Worm (Caenorhabditis elegans) whole organism, early embryonic: Measurements from ENCODE around the gene F37A8.5.
A peak's percentile ranks its signal among the peaks of the same experiment; 100 is the strongest.

ENCODE experiments used
- B0310.2 ChIP-seq: sonication (generic microtip); optimal IDR thresholded peaks from 2 replicates; lab custom pipeline; 2016; ENCODE audit warnings: mild to moderate bottlenecking, missing genetic modification characterization, missing compliant biosample characterization
- F13C5.2 ChIP-seq: sonication (generic microtip); optimal IDR thresholded peaks from 2 replicates; lab custom pipeline; 2017; ENCODE audit warnings: mild to moderate bottlenecking, missing genetic modification characterization, inconsistent platforms, missing compliant biosample characterization
- aly-1 ChIP-seq: sonication (generic microtip); optimal IDR thresholded peaks from 2 replicates; lab custom pipeline; 2016; ENCODE audit warnings: missing genetic modification characterization, missing compliant biosample characterization
- ama-1 ChIP-seq: fragments of 150-350 bp; optimal IDR thresholded peaks from 2 replicates; lab custom pipeline; 2014
- ceh-13 ChIP-seq: fragments of 200-800 bp; sonication (Bioruptor generic); optimal IDR thresholded peaks from 2 replicates; lab custom pipeline; 2018; ENCODE audit warnings: mild to moderate bottlenecking, missing genetic modification characterization, missing compliant biosample characterization
- ceh-36 ChIP-seq: sonication (generic microtip); optimal IDR thresholded peaks from 2 replicates; lab custom pipeline; 2016; ENCODE audit warnings: missing genetic modification characterization, inconsistent platforms, missing compliant biosample characterization
- ets-7 ChIP-seq: sonication (generic microtip); optimal IDR thresholded peaks from 2 replicates; lab custom pipeline; 2016; ENCODE audit warnings: missing genotype, missing genetic modification characterization, missing compliant biosample characterization
- flt-1 ChIP-seq: fragments of 200-800 bp; sonication (Bioruptor generic); IDR thresholded peaks from 2 replicates; pipeline ENCODE4 v1.3.6; 2022; ENCODE audit warnings: missing genetic modification characterization, missing compliant biosample characterization
- hmbx-1 ChIP-seq: sonication (generic microtip); optimal IDR thresholded peaks from 2 replicates; lab custom pipeline; 2016; ENCODE audit warnings: mild to moderate bottlenecking, missing genetic modification characterization, missing compliant biosample characterization
- hmg-4 ChIP-seq: fragments of 200-800 bp; sonication (Bioruptor generic); optimal IDR thresholded peaks from 2 replicates; lab custom pipeline; 2018; ENCODE audit warnings: mild to moderate bottlenecking, missing genetic modification characterization, missing compliant biosample characterization
- hnd-1 ChIP-seq: sonication (generic microtip); optimal IDR thresholded peaks from 2 replicates; lab custom pipeline; 2016; ENCODE audit warnings: missing genetic modification characterization, missing compliant biosample characterization
- pes-1 ChIP-seq: fragments of 200-800 bp; sonication (Bioruptor generic); IDR thresholded peaks from 2 replicates; pipeline ENCODE4 v1.3.6; 2022; ENCODE audit warnings: missing genetic modification reagents, missing genetic modification characterization, missing compliant biosample characterization
- scrt-1 ChIP-seq: fragments of 200-800 bp; sonication (Bioruptor generic); IDR thresholded peaks from 2 replicates; pipeline ENCODE4 v1.3.6; 2022; ENCODE audit warnings: missing genetic modification characterization, missing compliant biosample characterization
- sea-1 ChIP-seq: fragments of 200-800 bp; sonication (Bioruptor generic); conservative IDR thresholded peaks from 2 replicates; pipeline ENCODE4 v1.3.6; 2022; ENCODE audit warnings: missing genetic modification characterization, missing compliant biosample characterization
- tbx-11 ChIP-seq: fragments of 200-800 bp; sonication (Bioruptor generic); IDR thresholded peaks from 2 replicates; pipeline ENCODE4 v1.3.6; 2022; ENCODE audit warnings: missing genetic modification characterization, missing compliant biosample characterization
- tbx-37 ChIP-seq: fragments of 200-800 bp; sonication (Bioruptor generic); conservative IDR thresholded peaks from 2 replicates; pipeline ENCODE4 v1.3.6; 2022; ENCODE audit warnings: missing genetic modification reagents, missing genetic modification characterization, missing compliant biosample characterization
- tra-4 ChIP-seq: sonication (generic microtip); optimal IDR thresholded peaks from 2 replicates; lab custom pipeline; 2017; ENCODE audit warnings: missing genetic modification characterization, missing compliant biosample characterization

The F37A8.5 gene

DNA sequence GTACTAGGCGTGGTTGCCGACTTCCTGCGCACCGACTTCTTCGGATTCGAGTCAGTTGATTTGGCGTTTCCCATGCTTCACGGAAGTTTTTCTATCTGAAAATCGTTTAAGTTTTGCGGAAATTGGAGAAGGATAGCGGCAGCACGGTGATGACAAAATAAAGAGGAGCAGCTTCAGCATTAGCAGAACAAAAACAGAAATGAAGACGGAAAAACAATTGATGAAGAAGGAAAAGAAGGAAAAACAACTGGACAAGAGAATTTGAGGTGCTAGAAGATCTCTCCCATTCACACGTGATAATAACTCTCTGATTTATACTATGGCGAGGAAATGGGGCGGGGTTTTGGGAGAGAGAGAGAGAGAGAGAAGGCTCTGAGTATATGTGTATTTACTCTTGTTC lies 35.7 kb downstream of the F37A8.5 start, which contains the start of gene glb-11:
glb-11 (minus strand) TSS at position 101 of the 400 bp plus-strand sequence.
- no peak for TF ChIP-seq pes-1 (GFP tag; lab: Robert Waterston, UW)
- TF ChIP-seq ama-1 = no peak
- TF ChIP-seq hnd-1 (tag; lab: Kevin White, UChicago) = no peak
- TF ChIP-seq ceh-36 (tag; lab: Kevin White, UChicago) = no peak
- no peak for TF ChIP-seq ceh-13 (GFP tag; lab: Kevin White, UChicago)
- TF ChIP-seq flt-1 (GFP tag; lab: Robert Waterston, UW) = no peak
- no peak for TF ChIP-seq F13C5.2 (tag; lab: Kevin White, UChicago)
- no peak for TF ChIP-seq hmbx-1
- TF ChIP-seq tbx-11 (GFP tag; lab: Robert Waterston, UW) = no peak
- TF ChIP-seq tbx-37 (GFP tag; lab: Robert Waterston, UW) = no peak

DNA sequence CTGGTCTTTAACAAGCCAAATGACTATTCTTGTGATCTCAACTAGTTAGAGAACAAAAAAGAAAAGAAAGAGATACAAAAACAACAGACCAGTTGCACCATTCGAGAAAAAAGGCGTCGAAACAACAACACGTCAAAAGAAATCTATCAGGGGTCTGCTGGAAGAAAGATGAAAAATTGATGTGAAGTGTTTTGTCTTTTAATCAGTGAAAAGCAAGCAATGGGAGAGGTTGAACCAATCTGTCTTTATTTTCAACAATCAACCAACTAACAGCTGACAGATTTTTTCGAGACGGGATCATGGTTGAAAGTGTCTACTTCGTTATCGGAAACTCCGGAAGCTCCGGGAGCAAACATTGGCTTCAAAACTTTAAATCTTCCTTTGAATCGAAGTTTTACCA lies 38.0 kb downstream of the F37A8.5 start:
- TF ChIP-seq tra-4 (tag; lab: Kevin White, UChicago) (no peak), scrt-1 (GFP tag; lab: Robert Waterston, UW) (no peak), ama-1 (no peak), hmg-4 (no peak), ceh-13 (GFP tag; lab: Kevin White, UChicago) (no peak), ceh-36 (tag; lab: Kevin White, UChicago) (no peak), tbx-11 (GFP tag; lab: Robert Waterston, UW) (no peak), hmbx-1 (no peak), tbx-37 (GFP tag; lab: Robert Waterston, UW) (no peak), hnd-1 (tag; lab: Kevin White, UChicago) (no peak), aly-1 (no peak), ets-7 (tag; lab: Kevin White, UChicago) (no peak), pes-1 (GFP tag; lab: Robert Waterston, UW) (no peak), sea-1 (no peak), B0310.2 (no peak), flt-1 (GFP tag; lab: Robert Waterston, UW) (no peak), F13C5.2 (tag; lab: Kevin White, UChicago) (no peak)

DNA sequence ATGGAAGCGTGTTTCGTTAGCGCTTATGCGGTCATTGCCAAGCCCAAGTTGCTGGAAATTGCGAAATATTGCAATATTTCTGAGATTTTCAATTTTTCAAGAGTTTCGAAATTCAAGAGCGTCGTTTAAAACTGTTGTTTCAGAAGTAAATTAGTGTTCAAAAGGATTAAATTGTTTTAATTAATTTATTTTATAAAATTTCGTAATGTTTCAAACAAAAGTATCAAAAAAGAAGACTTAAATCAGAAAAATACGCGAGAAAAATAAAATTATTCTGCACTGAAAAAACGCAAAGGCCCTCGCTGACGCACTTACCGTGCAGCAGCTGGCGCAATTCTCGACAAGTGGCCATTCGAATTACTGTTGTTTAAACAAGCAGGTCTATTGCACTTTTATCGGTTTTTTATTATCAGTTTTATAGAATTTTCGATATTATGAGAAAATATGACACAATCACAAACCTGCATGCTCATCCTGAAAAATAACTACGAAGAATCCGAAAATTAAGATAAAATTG lies 47.7 kb downstream of the F37A8.5 start, which contains the start of gene tif-1A:
tif-1A (minus strand) TSS at position 51 of the 517 bp plus-strand sequence.
- TF ChIP-seq ets-7 (tag; lab: Kevin White, UChicago) (no peak), ceh-36 (tag; lab: Kevin White, UChicago) (peak; percentile 14), B0310.2 (no peak), tra-4 (tag; lab: Kevin White, UChicago) (no peak), tbx-11 (GFP tag; lab: Robert Waterston, UW) (0 out of 2 replicates have a peak, but pooled peaks have one; percentile 33), pes-1 (GFP tag; lab: Robert Waterston, UW) (0 out of 2 replicates have a peak, but pooled peaks have one; percentile 41), hnd-1 (tag; lab: Kevin White, UChicago) (no peak), ceh-13 (GFP tag; lab: Kevin White, UChicago) (no peak), hmg-4 (no peak), aly-1 (no peak), F13C5.2 (tag; lab: Kevin White, UChicago) (peak; percentile 85), tbx-37 (GFP tag; lab: Robert Waterston, UW) (no peak), flt-1 (GFP tag; lab: Robert Waterston, UW) (no peak), sea-1 (0 out of 2 replicates have a peak, but pooled peaks have one; percentile 35), hmbx-1 (no peak), ama-1 (no peak), scrt-1 (GFP tag; lab: Robert Waterston, UW) (no peak)

DNA sequence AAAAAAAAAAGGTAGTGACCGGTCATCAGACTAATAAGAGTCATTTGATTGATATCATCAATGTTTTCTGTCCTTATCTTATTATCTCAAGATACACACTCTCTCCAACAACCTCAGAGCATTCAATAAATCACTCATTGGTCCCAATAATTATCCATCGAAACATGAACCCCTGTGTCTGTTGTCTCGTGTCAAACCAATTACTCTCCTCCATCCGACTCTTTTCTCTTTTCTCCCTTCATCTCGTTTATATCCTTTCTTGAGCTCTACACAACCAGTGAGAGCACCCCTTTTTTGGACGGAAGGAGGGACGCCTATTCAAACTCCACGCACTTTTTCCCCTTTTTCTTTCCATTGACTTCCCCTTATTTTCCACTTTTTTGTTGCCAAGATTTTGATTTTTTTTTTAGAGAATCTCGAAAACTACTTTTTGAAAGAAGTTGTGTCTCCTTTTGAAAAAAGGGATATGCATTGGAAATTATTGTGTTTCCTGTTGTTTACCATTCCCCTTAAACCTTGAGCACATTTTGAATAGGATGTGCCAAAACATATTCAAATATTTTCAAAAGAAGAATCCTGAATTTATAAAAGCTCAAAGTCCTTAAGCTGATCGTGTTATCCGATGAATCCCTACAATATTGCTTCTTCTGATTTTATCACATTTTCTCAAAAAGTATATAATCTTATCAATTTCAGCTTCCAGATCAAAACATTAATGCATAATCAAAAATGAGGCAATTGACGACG lies 49.2 kb downstream of the F37A8.5 start, which contains the start of gene pxd-1:
pxd-1 (plus strand) TSS at position 697 of the 747 bp plus-strand sequence.
- TF ChIP-seq sea-1 = no peak
- TF ChIP-seq F13C5.2 (tag; lab: Kevin White, UChicago) = no peak
- TF ChIP-seq scrt-1 (GFP tag; lab: Robert Waterston, UW) = no peak
- no peak for TF ChIP-seq hnd-1 (tag; lab: Kevin White, UChicago)
- TF ChIP-seq flt-1 (GFP tag; lab: Robert Waterston, UW) = no peak
- no peak for TF ChIP-seq ceh-13 (GFP tag; lab: Kevin White, UChicago)
- TF ChIP-seq ceh-36 (tag; lab: Kevin White, UChicago) = no peak
- TF ChIP-seq aly-1 = no peak
- TF ChIP-seq ama-1 = no peak
- TF ChIP-seq tbx-11 (GFP tag; lab: Robert Waterston, UW) = no peak
- no peak for TF ChIP-seq hmg-4
- no peak for TF ChIP-seq tra-4 (tag; lab: Kevin White, UChicago)
- no peak for TF ChIP-seq ets-7 (tag; lab: Kevin White, UChicago)
- TF ChIP-seq tbx-37 (GFP tag; lab: Robert Waterston, UW) = no peak
- no peak for TF ChIP-seq pes-1 (GFP tag; lab: Robert Waterston, UW)
- no peak for TF ChIP-seq hmbx-1
- no peak for TF ChIP-seq B0310.2

DNA sequence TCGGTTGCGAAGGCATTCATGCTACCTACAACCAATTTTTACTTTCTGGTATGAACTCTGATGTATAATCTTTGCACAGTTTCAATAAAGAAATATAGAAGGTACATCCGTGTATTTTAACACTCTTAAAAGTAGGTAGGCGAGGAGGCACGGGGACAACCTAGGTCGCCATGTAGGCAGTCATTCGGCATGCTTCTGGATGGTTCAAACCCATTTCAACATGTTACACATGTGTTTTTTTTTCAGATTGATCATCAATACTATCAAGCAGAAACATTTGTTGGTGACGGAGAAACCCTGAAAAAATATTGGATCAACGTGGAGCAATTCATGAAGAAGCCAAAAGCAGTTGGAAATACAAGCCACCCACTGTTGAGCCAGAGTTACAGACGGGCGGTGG lies 50.6 kb downstream of the F37A8.5 start:
- TF ChIP-seq B0310.2 (no peak), tra-4 (tag; lab: Kevin White, UChicago) (no peak), hmbx-1 (no peak), aly-1 (no peak), pes-1 (GFP tag; lab: Robert Waterston, UW) (no peak), ceh-13 (GFP tag; lab: Kevin White, UChicago) (no peak), F13C5.2 (tag; lab: Kevin White, UChicago) (no peak), ceh-36 (tag; lab: Kevin White, UChicago) (no peak), flt-1 (GFP tag; lab: Robert Waterston, UW) (no peak), ets-7 (tag; lab: Kevin White, UChicago) (no peak), tbx-11 (GFP tag; lab: Robert Waterston, UW) (no peak), scrt-1 (GFP tag; lab: Robert Waterston, UW) (no peak), hmg-4 (no peak), ama-1 (no peak), hnd-1 (tag; lab: Kevin White, UChicago) (no peak), sea-1 (no peak)
